Worm (Caenorhabditis elegans): Measurements from ENCODE around the gene str-30.

Gene str-30

DNA sequence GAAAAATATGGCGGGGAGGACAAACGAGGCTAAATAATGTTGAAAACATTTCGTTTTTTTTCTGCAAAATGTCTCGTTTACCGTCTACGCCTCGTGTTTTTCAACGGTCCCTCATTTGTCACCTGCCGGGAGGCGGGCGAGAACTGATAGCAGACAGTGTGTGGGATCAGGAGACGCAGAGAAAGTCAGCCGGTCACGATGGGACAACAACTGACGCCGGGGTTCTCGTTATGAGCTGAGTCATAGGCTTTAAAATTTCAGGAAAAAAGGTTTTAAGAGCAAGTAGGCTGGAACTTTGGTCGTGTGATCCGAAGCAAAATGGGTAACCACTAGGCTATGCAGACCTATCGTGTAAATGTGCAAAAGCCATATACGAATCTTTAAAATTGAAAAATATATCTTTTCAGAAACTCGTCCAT is 39.1 kb upstream of the str-30 start, which contains the start of gene W08A12.2 (continued):
- TF ChIP-seq ama-1 (optimal IDR thresholded peaks at IDR 0.05) (no peak), ama-1 (GFP tag; optimal IDR thresholded peaks at IDR 0.05) (peak; percentile 5 to 82), nhr-27 (tag; optimal IDR thresholded peaks at IDR 0.05) (no peak), nhr-80 (tag; optimal IDR thresholded peaks at IDR 0.05) (no peak), let-526 (GFP tag; IDR thresholded peaks at IDR 0.05) (no peak), ztf-25 (GFP tag; IDR thresholded peaks at IDR 0.05) (peak; percentile 73; the same call in 1 of the 2 replicates), K11D2.4 (GFP tag; IDR thresholded peaks at IDR 0.05) (peak; percentile 34; the same call in 1 of the 2 replicates), efl-1 (GFP tag; optimal IDR thresholded peaks at IDR 0.05) (no peak), C06A6.2 (GFP tag; conservative IDR thresholded peaks at IDR 0.05) (no peak), hmg-20 (GFP tag; IDR thresholded peaks at IDR 0.05) (no peak), mcd-1 (GFP tag; IDR thresholded peaks at IDR 0.05) (no peak), snpc-4 (GFP tag; optimal IDR thresholded peaks at IDR 0.05) (peak; percentile 46), snpc-4 (tag; optimal IDR thresholded peaks at IDR 0.05) (peak in 1 of 4 experiments; percentile 39), mes-4 (tag; optimal IDR thresholded peaks at IDR 0.05) (peak; percentile 68), lin-40 (tag; optimal IDR thresholded peaks at IDR 0.05) (no peak), Y67H2A.10 (GFP tag; conservative IDR thresholded peaks at IDR 0.05) (no peak), gei-17 (GFP tag; optimal IDR thresholded peaks at IDR 0.05) (no peak), unc-130 (GFP tag; optimal IDR thresholded peaks at IDR 0.05) (no peak), F55B11.4 (tag; optimal IDR thresholded peaks at IDR 0.05; ENCODE audit: borderline replicate concordance, insufficient read depth) (no peak), F37B4.10 (GFP tag; IDR thresholded peaks at IDR 0.05) (no peak), ztf-26 (tag; optimal IDR thresholded peaks at IDR 0.05) (no peak), hlh-26 (GFP tag; conservative IDR thresholded peaks at IDR 0.05) (no peak), lir-1 (GFP tag; conservative IDR thresholded peaks at IDR 0.05) (no peak), athp-1 (tag; optimal IDR thresholded peaks at IDR 0.05) (peak; percentile 73), rcor-1 (GFP tag; IDR thresholded peaks at IDR 0.05) (no peak), lin-26 (GFP tag; IDR thresholded peaks at IDR 0.05) (peak; percentile 95), F49E8.2 (tag; optimal IDR thresholded peaks at IDR 0.05; ENCODE audit: insufficient read depth) (no peak), nfya-1 (tag; optimal IDR thresholded peaks at IDR 0.05; ENCODE audit: borderline replicate concordance, insufficient read depth) (no peak), ccch-3 (GFP tag; optimal IDR thresholded peaks at IDR 0.05) (no peak), ceh-100 (GFP tag; IDR thresholded peaks at IDR 0.05) (no peak), snpc-1.3 (tag; optimal IDR thresholded peaks at IDR 0.05; ENCODE audit: insufficient read depth) (peak; percentile 12), ztf-22 (GFP tag; optimal IDR thresholded peaks at IDR 0.05) (peak; percentile 8), B0336.3 (GFP tag; IDR thresholded peaks at IDR 0.05) (no peak), unc-62 (GFP tag; optimal IDR thresholded peaks at IDR 0.05) (no peak), hsf-1 (GFP tag; IDR thresholded peaks at IDR 0.05) (0 out of 2 replicates have a peak, but pooled peaks have one; percentile 18), somi-1 (GFP tag; optimal IDR thresholded peaks at IDR 0.05) (peak; percentile 72), F39B2.1 (GFP tag; IDR thresholded peaks at IDR 0.05) (no peak), bed-1 (GFP tag; IDR thresholded peaks at IDR 0.05) (no peak), K12H6.12 (tag; optimal IDR thresholded peaks at IDR 0.05) (no peak), D2030.7 (GFP tag; IDR thresholded peaks at IDR 0.05) (no peak), ceh-27 (GFP tag; optimal IDR thresholded peaks at IDR 0.05) (peak; percentile 22), pha-4 (tag; optimal IDR thresholded peaks at IDR 0.05) (no peak), dpl-1 (GFP tag; optimal IDR thresholded peaks at IDR 0.05) (no peak), chd-7 (tag; optimal IDR thresholded peaks at IDR 0.05) (no peak), rec-8 (tag; optimal IDR thresholded peaks at IDR 0.05) (peak; percentile 18 to 88), nhr-90 (tag; optimal IDR thresholded peaks at IDR 0.05) (peak; percentile 75), madf-3 (GFP tag; IDR thresholded peaks at IDR 0.05) (no peak), nfyb-1 (GFP tag; IDR thresholded peaks at IDR 0.05) (peak; percentile 66; the same call in 1 of the 2 replicates), attf-6 (GFP tag; IDR thresholded peaks at IDR 0.05) (no peak)
